Worm (Caenorhabditis elegans) whole organism, mixed stage, embryonic: ENCODE data around the gene gsto-1.

ENCODE experiments used
- blmp-1 ChIP-seq: fragments of 150-350 bp; optimal IDR thresholded peaks from 2 replicates; lab custom pipeline; 2014; ENCODE audit warnings: missing biosample characterization, missing genetic modification characterization
- ceh-39 ChIP-seq: fragments of 150-350 bp; optimal IDR thresholded peaks from 2 replicates; lab custom pipeline; 2014; ENCODE audit warnings: missing biosample characterization, missing genetic modification characterization
- ceh-43 ChIP-seq: fragments of 200-800 bp; sonication (Bioruptor generic); optimal IDR thresholded peaks from 2 replicates; lab custom pipeline; 2018; ENCODE audit warnings: mild to moderate bottlenecking, missing genetic modification characterization, moderate library complexity, missing compliant biosample characterization
- ceh-83 ChIP-seq: fragments of 200-800 bp; sonication (Bioruptor generic); optimal IDR thresholded peaks from 2 replicates; lab custom pipeline; 2018; ENCODE audit warnings: mild to moderate bottlenecking, missing genetic modification characterization, missing compliant biosample characterization
- ces-1 ChIP-seq: fragments of 150-350 bp; optimal IDR thresholded peaks from 2 replicates; lab custom pipeline; 2014; ENCODE audit warnings: missing biosample characterization, missing genetic modification reagents, missing genetic modification characterization
- cnd-1 ChIP-seq: fragments of 200-800 bp; sonication (Bioruptor generic); optimal IDR thresholded peaks from 2 replicates; lab custom pipeline; 2018; ENCODE audit warnings: mild to moderate bottlenecking, missing genetic modification characterization, missing compliant biosample characterization
- elt-1 ChIP-seq: sonication (generic microtip); optimal IDR thresholded peaks from 2 replicates; lab custom pipeline; 2017; ENCODE audit warnings: missing genetic modification characterization, mild to moderate bottlenecking, missing compliant biosample characterization, antibody characterized with exemption, moderate library complexity, borderline replicate concordance; ENCODE audit not compliant: insufficient read depth
- ham-2 ChIP-seq: fragments of 200-800 bp; sonication (Bioruptor generic); optimal IDR thresholded peaks from 2 replicates; lab custom pipeline; 2018; ENCODE audit warnings: mild to moderate bottlenecking, missing genetic modification characterization, missing compliant biosample characterization
- hlh-1 ChIP-seq: fragments of 150-350 bp; optimal IDR thresholded peaks from 2 replicates; lab custom pipeline; 2014; ENCODE audit warnings: missing biosample characterization, missing genetic modification reagents, missing genetic modification characterization
- lin-32 ChIP-seq: fragments of 200-800 bp; sonication (Bioruptor generic); optimal IDR thresholded peaks from 2 replicates; lab custom pipeline; 2018; ENCODE audit warnings: mild to moderate bottlenecking, missing genetic modification characterization, missing compliant biosample characterization
- mab-5 ChIP-seq: fragments of 150-350 bp; optimal IDR thresholded peaks from 2 replicates; lab custom pipeline; 2014; ENCODE audit warnings: missing biosample characterization, missing genetic modification characterization
- mls-2 ChIP-seq: sonication (generic microtip); optimal IDR thresholded peaks from 2 replicates; lab custom pipeline; 2016; ENCODE audit warnings: mild to moderate bottlenecking, missing genetic modification characterization, moderate library complexity, missing compliant biosample characterization
- nhr-28 ChIP-seq: fragments of 150-350 bp; optimal IDR thresholded peaks from 2 replicates; lab custom pipeline; 2014; ENCODE audit warnings: missing biosample characterization, missing genetic modification characterization
- nhr-76 ChIP-seq: sonication (generic microtip); optimal IDR thresholded peaks from 2 replicates; lab custom pipeline; 2017; ENCODE audit warnings: missing biosample characterization, missing genetic modification characterization
- tbx-8 ChIP-seq: fragments of 200-800 bp; sonication (Bioruptor generic); optimal IDR thresholded peaks from 2 replicates; lab custom pipeline; 2018; ENCODE audit warnings: mild to moderate bottlenecking, missing genetic modification characterization, moderate library complexity, missing compliant biosample characterization
- unc-62 ChIP-seq: fragments of 150-350 bp; optimal IDR thresholded peaks from 2 replicates; lab custom pipeline; 2014; ENCODE audit warnings: missing biosample characterization, missing genetic modification reagents, missing genetic modification characterization

gsto-1 gene

ce11 chrIII:7897733-7898132 lies 49.1 kb downstream of the gsto-1 start:
- TF ChIP-seq nhr-28, result no peak
- no peak for TF ChIP-seq ham-2 (GFP tag; lab: Kevin White, UChicago)
- no peak for TF ChIP-seq mls-2 (tag; lab: Kevin White, UChicago)
- TF ChIP-seq elt-1, result no peak
- TF ChIP-seq mab-5, result no peak
- no peak for TF ChIP-seq ceh-83 (GFP tag; lab: Kevin White, UChicago)

- TF ChIP-seq mab-5 (no peak), blmp-1 (tag; lab: Kevin White, UChicago) (no peak), cnd-1 (tag; lab: Kevin White, UChicago) (no peak), unc-62 (no peak), tbx-8 (no peak), lin-32 (no peak), nhr-76 (tag; lab: Kevin White, UChicago) (no peak), nhr-28 (no peak), hlh-1 (tag; lab: Kevin White, UChicago) (no peak), ceh-39 (tag; lab: Kevin White, UChicago) (no peak), ceh-83 (GFP tag; lab: Kevin White, UChicago) (no peak), ceh-43 (GFP tag; lab: Kevin White, UChicago) (no peak), ham-2 (GFP tag; lab: Kevin White, UChicago) (no peak), ces-1 (GFP tag; lab: Kevin White, UChicago) (no peak)
These were observed 49.9 kb downstream of the gsto-1 start, which contains the start of gene ZK688.10 for ce11 chrIII:7896925-7897324. ZK688.10 (minus strand) TSS chrIII:7897025.
